Fruit fly (Drosophila melanogaster) whole organism, embryonic: ENCODE data around the gene mino.
A peak's percentile ranks its signal among the peaks of the same experiment; 100 is the strongest.

Source experiments
- Aef1 ChIP-seq: fragments of 200-800 bp; sonication (Bioruptor generic); IDR thresholded peaks from 3 replicates; pipeline ENCODE4 v1.3.6; 2022; ENCODE audit warnings: missing biosample characterization, missing genetic modification characterization
- Bgb ChIP-seq: fragments of 200-800 bp; sonication (Bioruptor generic); IDR thresholded peaks from 2 replicates; pipeline ENCODE4 v1.3.6; 2022; ENCODE audit warnings: missing biosample characterization, missing genetic modification characterization; ENCODE audit not compliant: partially characterized antibody
- CG10267 ChIP-seq: fragments of 200-800 bp; sonication (Bioruptor generic); optimal IDR thresholded peaks from 2 replicates; lab custom pipeline; 2018; ENCODE audit warnings: missing biosample characterization, mild to moderate bottlenecking, missing genetic modification characterization, moderate library complexity
- CG11085 ChIP-seq: fragments of 200-800 bp; sonication (Bioruptor generic); IDR thresholded peaks from 2 replicates; pipeline ENCODE4 v1.3.6; 2022; ENCODE audit warnings: missing biosample characterization, missing genetic modification characterization
- CG11247 ChIP-seq: fragments of 200-800 bp; sonication (Bioruptor generic); IDR thresholded peaks from 2 replicates; pipeline ENCODE4 v1.3.6; 2022; ENCODE audit warnings: missing biosample characterization, missing genetic modification characterization
- CG11695 ChIP-seq: fragments of 200-800 bp; sonication (Bioruptor generic); IDR thresholded peaks from 3 replicates; pipeline ENCODE4 v1.3.6; 2022; ENCODE audit warnings: missing biosample characterization, missing genetic modification characterization
- CG14014 ChIP-seq: fragments of 200-800 bp; sonication (Bioruptor generic); IDR thresholded peaks from 2 replicates; pipeline ENCODE4 v1.3.6; 2022; ENCODE audit warnings: missing biosample characterization, missing genetic modification characterization
- CG14860 ChIP-seq: fragments of 200-800 bp; sonication (Bioruptor generic); IDR thresholded peaks from 3 replicates; pipeline ENCODE4 v1.3.6; 2022; ENCODE audit warnings: missing biosample characterization, missing genetic modification characterization; ENCODE audit not compliant: partially characterized antibody
- CG15514 ChIP-seq: fragments of 200-800 bp; sonication (Bioruptor generic); optimal IDR thresholded peaks from 3 replicates; lab custom pipeline; 2017; ENCODE audit warnings: missing biosample characterization, missing genetic modification characterization, mild to moderate bottlenecking, moderate library complexity, missing genetic modification reagents
- CG16813 ChIP-seq: fragments of 200-800 bp; sonication (Bioruptor generic); IDR thresholded peaks from 3 replicates; pipeline ENCODE4 v1.3.6; 2022; ENCODE audit warnings: missing biosample characterization, missing genetic modification characterization; ENCODE audit not compliant: partially characterized antibody
- CG4707 ChIP-seq: fragments of 200-800 bp; sonication (Bioruptor generic); optimal IDR thresholded peaks from 2 replicates; lab custom pipeline; 2018; ENCODE audit warnings: missing biosample characterization, mild to moderate bottlenecking, missing genetic modification characterization, moderate library complexity
- CG6254 ChIP-seq: fragments of 200-800 bp; sonication (Bioruptor generic); optimal IDR thresholded peaks from 3 replicates; lab custom pipeline; 2017; ENCODE audit warnings: mild to moderate bottlenecking, missing biosample characterization, missing genetic modification reagents, missing genetic modification characterization
- CG7928 ChIP-seq: fragments of 200-800 bp; sonication (Bioruptor generic); optimal IDR thresholded peaks from 2 replicates; lab custom pipeline; 2017; ENCODE audit warnings: missing biosample characterization, mild to moderate bottlenecking, missing genetic modification characterization
- CG9437 ChIP-seq: fragments of 200-800 bp; sonication (Bioruptor generic); optimal IDR thresholded peaks from 2 replicates; lab custom pipeline; 2018; ENCODE audit warnings: missing biosample characterization, mild to moderate bottlenecking, missing genetic modification characterization
- D ChIP-seq, 2 experiments: fragments of 200-800 bp in 1 of 2; fragments of >200 bp in 1 of 2; sonication (Bioruptor generic) in 1 of 2; optimal IDR thresholded peaks; 2 replicates in 1 of 2; 3 replicates in 1 of 2; lab custom pipeline; 2017; ENCODE audit warnings: mild to moderate bottlenecking in 1 of 2, missing biosample characterization in 1 of 2, missing genetic modification characterization in 1 of 2, missing genetic modification reagents in 1 of 2
- Dip3 ChIP-seq: fragments of 200-800 bp; sonication (Bioruptor generic); optimal IDR thresholded peaks from 3 replicates; lab custom pipeline; 2016; ENCODE audit warnings: missing biosample characterization, missing genetic modification characterization
- E2f2 ChIP-seq: fragments of 200-800 bp; sonication (Bioruptor generic); IDR thresholded peaks from 2 replicates; pipeline ENCODE4 v1.3.6; 2022; ENCODE audit warnings: missing biosample characterization, missing genetic modification characterization
- Hsf ChIP-seq: fragments of 200-800 bp; sonication (Bioruptor generic); optimal IDR thresholded peaks from 3 replicates; lab custom pipeline; 2016; ENCODE audit warnings: missing biosample characterization, missing genetic modification characterization
- Lhr ChIP-seq: fragments of 200-800 bp; sonication (Bioruptor generic); optimal IDR thresholded peaks from 3 replicates; lab custom pipeline; 2017; ENCODE audit warnings: mild to moderate bottlenecking, missing biosample characterization, missing genetic modification reagents, missing genetic modification characterization
- Med ChIP-seq: fragments of 200-800 bp; sonication (Bioruptor generic); peaks from one replicate; lab custom pipeline; 2016; ENCODE audit warnings: missing biosample characterization, missing genetic modification characterization, mild to moderate bottlenecking, inconsistent platforms, moderate library complexity
- Myb ChIP-seq: fragments of 200-800 bp; sonication (Bioruptor generic); optimal IDR thresholded peaks from 2 replicates; lab custom pipeline; 2016; ENCODE audit warnings: missing biosample characterization, missing genetic modification characterization
- Neu2 ChIP-seq: fragments of 200-800 bp; sonication (Bioruptor generic); optimal IDR thresholded peaks from 3 replicates; lab custom pipeline; 2016; ENCODE audit warnings: missing biosample characterization, missing genetic modification characterization, borderline replicate concordance
- Xbp1 ChIP-seq: fragments of 200-800 bp; sonication (Bioruptor generic); optimal IDR thresholded peaks from 3 replicates; lab custom pipeline; 2016; ENCODE audit warnings: missing biosample characterization, mild to moderate bottlenecking, missing genetic modification characterization
- abd-A ChIP-seq: fragments of 200-800 bp; sonication (Bioruptor generic); optimal IDR thresholded peaks from 3 replicates; lab custom pipeline; 2019; ENCODE audit warnings: missing biosample characterization, mild to moderate bottlenecking, missing genetic modification characterization, moderate library complexity
- bowl ChIP-seq: fragments of 200-800 bp; sonication (Bioruptor generic); IDR thresholded peaks from 2 replicates; pipeline ENCODE4 v1.3.6; 2022; ENCODE audit warnings: missing biosample characterization, missing genetic modification characterization
- chif ChIP-seq, 2 experiments: fragments of 200-800 bp; sonication (Bioruptor generic); optimal IDR thresholded peaks; 3 replicates each; lab custom pipeline; 2016; ENCODE audit warnings: missing biosample characterization in 2 of 2, missing genetic modification characterization in 2 of 2
- chinmo ChIP-seq: fragments of 200-800 bp; sonication (Bioruptor generic); IDR thresholded peaks from 4 replicates; pipeline ENCODE4 v1.3.6; 2022; ENCODE audit warnings: missing biosample characterization, missing genetic modification characterization; ENCODE audit not compliant: partially characterized antibody
- corto ChIP-seq: fragments of 200-800 bp; sonication (Bioruptor generic); optimal IDR thresholded peaks from 2 replicates; lab custom pipeline; 2016; ENCODE audit warnings: missing biosample characterization, mild to moderate bottlenecking, missing genetic modification characterization, moderate library complexity
- disco-r ChIP-seq: fragments of 200-800 bp; sonication (Bioruptor generic); optimal IDR thresholded peaks from 2 replicates; lab custom pipeline; 2016; ENCODE audit warnings: missing biosample characterization, missing genetic modification characterization
- dmrt11E ChIP-seq: fragments of 200-800 bp; sonication (Bioruptor generic); optimal IDR thresholded peaks from 3 replicates; lab custom pipeline; 2018; ENCODE audit warnings: missing biosample characterization, mild to moderate bottlenecking, missing genetic modification characterization, moderate library complexity
- ems ChIP-seq: fragments of 200-800 bp; sonication (Bioruptor generic); optimal IDR thresholded peaks from 3 replicates; lab custom pipeline; 2016; ENCODE audit warnings: missing biosample characterization, missing genetic modification characterization
- fd102C ChIP-seq: fragments of 200-800 bp; sonication (Bioruptor generic); optimal IDR thresholded peaks from 2 replicates; lab custom pipeline; 2018; ENCODE audit warnings: missing biosample characterization, mild to moderate bottlenecking, missing genetic modification characterization, moderate library complexity
- fd3F ChIP-seq: fragments of 200-800 bp; sonication (Bioruptor generic); optimal IDR thresholded peaks from 2 replicates; lab custom pipeline; 2018; ENCODE audit warnings: missing biosample characterization, mild to moderate bottlenecking, missing genetic modification characterization, moderate library complexity
- gro ChIP-seq: fragments of 200-800 bp; sonication (Bioruptor generic); optimal IDR thresholded peaks from 2 replicates; lab custom pipeline; 2016; ENCODE audit warnings: missing biosample characterization, missing genetic modification characterization
- hb ChIP-seq: fragments of 200-800 bp; sonication (Bioruptor generic); IDR thresholded peaks from 3 replicates; pipeline ENCODE4 v1.3.6; 2022; ENCODE audit warnings: missing biosample characterization, missing genetic modification characterization; ENCODE audit not compliant: partially characterized antibody
- hbn ChIP-seq: fragments of 200-800 bp; sonication (Bioruptor generic); IDR thresholded peaks from 2 replicates; pipeline ENCODE4 v1.3.6; 2022; ENCODE audit warnings: missing biosample characterization, missing genetic modification characterization; ENCODE audit not compliant: partially characterized antibody
- knrl ChIP-seq: fragments of 200-800 bp; sonication (Bioruptor generic); IDR thresholded peaks from 3 replicates; pipeline ENCODE4 v1.3.6; 2022; ENCODE audit warnings: missing biosample characterization, missing genetic modification characterization; ENCODE audit not compliant: partially characterized antibody
- nmo ChIP-seq: fragments of 200-800 bp; sonication (Bioruptor generic); optimal IDR thresholded peaks from 2 replicates; lab custom pipeline; 2018; ENCODE audit warnings: missing biosample characterization, mild to moderate bottlenecking, missing genetic modification characterization, moderate library complexity
- otp ChIP-seq: fragments of 200-800 bp; sonication (Bioruptor generic); IDR thresholded peaks from 3 replicates; pipeline ENCODE4, ENCODE4 v1.3.6; 2022; ENCODE audit warnings: missing biosample characterization, missing genetic modification characterization
- p53 ChIP-seq: fragments of 200-800 bp; sonication (Bioruptor generic); optimal IDR thresholded peaks from 2 replicates; lab custom pipeline; 2016; ENCODE audit warnings: missing biosample characterization, missing genetic modification characterization
- ro ChIP-seq: fragments of 200-800 bp; sonication (Bioruptor generic); IDR thresholded peaks from 2 replicates; pipeline ENCODE4 v1.3.6; 2022; ENCODE audit warnings: missing biosample characterization, missing genetic modification characterization
- slou ChIP-seq: fragments of 200-800 bp; sonication (Bioruptor generic); optimal IDR thresholded peaks from 3 replicates; lab custom pipeline; 2016; ENCODE audit warnings: missing biosample characterization, missing genetic modification characterization
- tna ChIP-seq: fragments of 200-800 bp; sonication (Bioruptor generic); IDR thresholded peaks from 2 replicates; pipeline ENCODE4 v1.3.6; 2022; ENCODE audit warnings: missing biosample characterization, missing genetic modification characterization; ENCODE audit not compliant: partially characterized antibody
- toy ChIP-seq: fragments of 200-800 bp; sonication (Bioruptor generic); IDR thresholded peaks from 2 replicates; pipeline ENCODE4 v1.3.6; 2022; ENCODE audit warnings: missing biosample characterization, missing genetic modification characterization
- unc-4 ChIP-seq: fragments of 200-800 bp; sonication (Bioruptor generic); IDR thresholded peaks from 2 replicates; pipeline ENCODE4 v1.3.6; 2022; ENCODE audit warnings: missing biosample characterization, missing genetic modification characterization; ENCODE audit not compliant: partially characterized antibody
- vfl ChIP-seq: fragments of 200-800 bp; sonication (Bioruptor generic); optimal IDR thresholded peaks from 2 replicates; lab custom pipeline; 2016; ENCODE audit warnings: missing biosample characterization, missing genetic modification characterization
- vnd ChIP-seq: fragments of 200-800 bp; sonication (Bioruptor generic); IDR thresholded peaks from 3 replicates; pipeline ENCODE4 v1.3.6; 2022; ENCODE audit warnings: missing biosample characterization, missing genetic modification characterization; ENCODE audit not compliant: partially characterized antibody
- wek ChIP-seq: fragments of 200-800 bp; sonication (Bioruptor generic); optimal IDR thresholded peaks from 3 replicates; lab custom pipeline; 2018; ENCODE audit warnings: missing biosample characterization, mild to moderate bottlenecking, missing genetic modification characterization, moderate library complexity
- zen ChIP-seq: fragments of 200-800 bp; sonication (Bioruptor generic); optimal IDR thresholded peaks from 3 replicates; lab custom pipeline; 2018; ENCODE audit warnings: missing biosample characterization, mild to moderate bottlenecking, missing genetic modification characterization, moderate library complexity

Gene mino

dm6 chr3R:27953890-27954289, 28.9 kb downstream of the mino start, which contains the start of gene CG4951 (continued):
- TF ChIP-seq knrl (GFP tag; lab: Robert Waterston, UW) (peak; percentile 32; the same call in 1 of the 3 replicates), Med (GFP tag; lab: Kevin White, UChicago) (peak; percentile 82), hb (GFP tag; lab: Robert Waterston, UW) (no peak), vfl (no peak), CG11247 (no peak), Hsf (GFP tag; lab: Kevin White, UChicago) (no peak), wek (GFP tag; lab: Kevin White, UChicago) (no peak), vnd (GFP tag; lab: Robert Waterston, UW) (peak; percentile 36; the same call in 1 of the 3 replicates), hbn (GFP tag; lab: Robert Waterston, UW) (peak; percentile 49; the same call in 1 of the 2 replicates), Dip3 (GFP tag; lab: Kevin White, UChicago) (no peak), fd102C (GFP tag; lab: Kevin White, UChicago) (no peak), slou (GFP tag; lab: Kevin White, UChicago) (no peak), gro (GFP tag; lab: Kevin White, UChicago) (no peak), Aef1 (GFP tag; lab: Robert Waterston, UW) (peak; percentile 94), chif (GFP tag; optimal IDR thresholded peaks at IDR 0.05; lab: Kevin White, UChicago) (no peak), CG14860 (GFP tag; lab: Robert Waterston, UW) (peak; percentile 53; the same call in 2 of the 3 replicates), Neu2 (GFP tag; lab: Kevin White, UChicago) (no peak), CG6254 (no peak), otp (GFP tag; lab: Robert Waterston, UW) (no peak), unc-4 (GFP tag; lab: Robert Waterston, UW) (peak; percentile 56), Xbp1 (GFP tag; lab: Kevin White, UChicago) (no peak), fd3F (GFP tag; lab: Kevin White, UChicago) (no peak), CG14014 (GFP tag; lab: Robert Waterston, UW) (no peak), disco-r (GFP tag; lab: Kevin White, UChicago) (no peak), D (optimal IDR thresholded peaks at IDR 0.05; lab: Kevin White, UChicago) (no peak), D (GFP tag; optimal IDR thresholded peaks at IDR 0.05; lab: Kevin White, UChicago) (no peak), CG7928 (peak; percentile 56), dmrt11E (tag; lab: Kevin White, UChicago) (no peak), ro (GFP tag; lab: Robert Waterston, UW) (no peak), CG11085 (GFP tag; lab: Robert Waterston, UW) (no peak), CG11695 (GFP tag; lab: Robert Waterston, UW) (no peak), chinmo (GFP tag; lab: Robert Waterston, UW) (no peak), CG4707 (GFP tag; lab: Kevin White, UChicago) (no peak), p53 (GFP tag; lab: Kevin White, UChicago) (no peak), Myb (GFP tag; lab: Kevin White, UChicago) (peak; percentile 34), abd-A (no peak), CG15514 (GFP tag; lab: Kevin White, UChicago) (peak; percentile 68), nmo (peak; percentile 22), tna (GFP tag; lab: Robert Waterston, UW) (peak; percentile 57; the same call in 1 of the 2 replicates), bowl (GFP tag; lab: Robert Waterston, UW) (no peak), toy (GFP tag; lab: Robert Waterston, UW) (no peak), CG9437 (GFP tag; lab: Kevin White, UChicago) (no peak), corto (GFP tag; lab: Kevin White, UChicago) (no peak), ems (GFP tag; lab: Kevin White, UChicago) (no peak), CG10267 (peak; percentile 44), Lhr (GFP tag; lab: Kevin White, UChicago) (no peak), CG16813 (GFP tag; lab: Robert Waterston, UW) (peak; percentile 36; the same call in 1 of the 3 replicates), zen (tag; lab: Kevin White, UChicago) (peak; percentile 13), Bgb (peak; percentile 61), E2f2 (peak; percentile 97)
